Fruit fly (Drosophila melanogaster) whole organism, embryonic: Measurements from ENCODE around the gene enc.

Source experiments
- BtbVII ChIP-seq: fragments of 200-800 bp; sonication (Bioruptor generic); optimal IDR thresholded peaks from 3 replicates; lab custom pipeline; 2017; ENCODE audit warnings: missing biosample characterization, mild to moderate bottlenecking, missing genetic modification characterization
- CG10274 ChIP-seq: fragments of 200-800 bp; sonication (Bioruptor generic); optimal IDR thresholded peaks from 3 replicates; lab custom pipeline; 2017; ENCODE audit warnings: missing biosample characterization, mild to moderate bottlenecking, missing genetic modification characterization
- CG10979 ChIP-seq: fragments of 200-800 bp; sonication (Bioruptor generic); optimal IDR thresholded peaks from 2 replicates; lab custom pipeline; 2018; ENCODE audit warnings: missing biosample characterization, mild to moderate bottlenecking, missing genetic modification characterization, moderate library complexity
- CG11456 ChIP-seq: fragments of 200-800 bp; sonication (Bioruptor generic); IDR thresholded peaks from 3 replicates; pipeline ENCODE4 v1.3.6; 2022; ENCODE audit warnings: missing biosample characterization, missing genetic modification characterization
- CG12299 ChIP-seq: fragments of 200-800 bp; sonication (Bioruptor generic); optimal IDR thresholded peaks from 2 replicates; lab custom pipeline; 2018; ENCODE audit warnings: missing biosample characterization, mild to moderate bottlenecking, missing genetic modification characterization
- CG1233 ChIP-seq: fragments of 200-800 bp; sonication (Bioruptor generic); optimal IDR thresholded peaks from 4 replicates; lab custom pipeline; 2018; ENCODE audit warnings: missing biosample characterization, mild to moderate bottlenecking, missing genetic modification characterization
- CG14710 ChIP-seq: fragments of 200-800 bp; sonication (Bioruptor generic); optimal IDR thresholded peaks from 3 replicates; lab custom pipeline; 2019; ENCODE audit warnings: missing biosample characterization, mild to moderate bottlenecking, missing genetic modification characterization, moderate library complexity
- CG14860 ChIP-seq: fragments of 200-800 bp; sonication (Bioruptor generic); IDR thresholded peaks from 3 replicates; pipeline ENCODE4 v1.3.6; 2022; ENCODE audit warnings: missing biosample characterization, missing genetic modification characterization; ENCODE audit not compliant: partially characterized antibody
- CG15011 ChIP-seq: fragments of 200-800 bp; sonication (Bioruptor generic); optimal IDR thresholded peaks from 3 replicates; lab custom pipeline; 2018; ENCODE audit warnings: missing biosample characterization, mild to moderate bottlenecking, missing genetic modification characterization
- CG1602 ChIP-seq: fragments of 200-800 bp; sonication (Bioruptor generic); optimal IDR thresholded peaks from 3 replicates; lab custom pipeline; 2016; ENCODE audit warnings: missing biosample characterization, missing genetic modification characterization
- CG1603 ChIP-seq: fragments of 200-800 bp; sonication (Bioruptor generic); optimal IDR thresholded peaks from 2 replicates; lab custom pipeline; 2019; ENCODE audit warnings: missing biosample characterization, mild to moderate bottlenecking, missing genetic modification characterization, moderate library complexity
- CG1647 ChIP-seq: fragments of 200-800 bp; sonication (Bioruptor generic); optimal IDR thresholded peaks from 3 replicates; lab custom pipeline; 2016; ENCODE audit warnings: missing biosample characterization, missing genetic modification characterization
- CG34376 ChIP-seq: fragments of 200-800 bp; sonication (Bioruptor generic); optimal IDR thresholded peaks from 2 replicates; lab custom pipeline; 2018; ENCODE audit warnings: missing biosample characterization, mild to moderate bottlenecking, missing genetic modification characterization
- CG4282 ChIP-seq: fragments of 200-800 bp; sonication (Bioruptor generic); optimal IDR thresholded peaks from 2 replicates; lab custom pipeline; 2016; ENCODE audit warnings: missing biosample characterization, missing genetic modification characterization
- CG5180 ChIP-seq: fragments of 200-800 bp; sonication (Bioruptor generic); optimal IDR thresholded peaks from 3 replicates; lab custom pipeline; 2017; ENCODE audit warnings: missing biosample characterization, missing genetic modification characterization, mild to moderate bottlenecking, moderate library complexity, missing genetic modification reagents
- CG6654 ChIP-seq: fragments of 200-800 bp; sonication (Bioruptor generic); optimal IDR thresholded peaks from 2 replicates; lab custom pipeline; 2017; ENCODE audit warnings: missing biosample characterization, mild to moderate bottlenecking, missing genetic modification characterization
- CG8388 ChIP-seq: fragments of 200-800 bp; sonication (Bioruptor generic); optimal IDR thresholded peaks from 2 replicates; lab custom pipeline; 2019; ENCODE audit warnings: missing biosample characterization, mild to moderate bottlenecking, missing genetic modification characterization, moderate library complexity
- CG9797 ChIP-seq: fragments of 200-800 bp; sonication (Bioruptor generic); optimal IDR thresholded peaks from 3 replicates; lab custom pipeline; 2018; ENCODE audit warnings: missing biosample characterization, mild to moderate bottlenecking, missing genetic modification characterization
- CG9817 ChIP-seq: fragments of 200-800 bp; sonication (Bioruptor generic); optimal IDR thresholded peaks from 2 replicates; lab custom pipeline; 2018; ENCODE audit warnings: missing biosample characterization, mild to moderate bottlenecking, missing genetic modification characterization, moderate library complexity
- CG9932 ChIP-seq: fragments of 200-800 bp; sonication (Bioruptor generic); IDR thresholded peaks from 2 replicates; pipeline ENCODE4 v1.3.6; 2022; ENCODE audit warnings: missing biosample characterization, missing genetic modification characterization
- Elba2 ChIP-seq: fragments of 200-800 bp; sonication (Bioruptor generic); optimal IDR thresholded peaks from 3 replicates; lab custom pipeline; 2016; ENCODE audit warnings: missing biosample characterization, missing genetic modification characterization
- HHEX ChIP-seq: fragments of 200-800 bp; sonication (Bioruptor generic); optimal IDR thresholded peaks from 3 replicates; lab custom pipeline; 2017; ENCODE audit warnings: missing biosample characterization, mild to moderate bottlenecking, missing genetic modification characterization, missing genetic modification reagents
- Hmr ChIP-seq: fragments of 200-800 bp; sonication (Bioruptor generic); optimal IDR thresholded peaks from 3 replicates; lab custom pipeline; 2017; ENCODE audit warnings: mild to moderate bottlenecking, missing biosample characterization, missing genetic modification reagents, missing genetic modification characterization
- MBD-R2 ChIP-seq: fragments of 200-800 bp; sonication (Bioruptor generic); IDR thresholded peaks from 2 replicates; pipeline ENCODE4 v1.3.6; 2022; ENCODE audit warnings: missing biosample characterization, missing genetic modification characterization
- Mes4 ChIP-seq: fragments of 200-800 bp; sonication (Bioruptor generic); optimal IDR thresholded peaks from 2 replicates; lab custom pipeline; 2016; ENCODE audit warnings: missing biosample characterization, missing genetic modification characterization
- Mrtf ChIP-seq: fragments of 200-800 bp; sonication (Bioruptor generic); IDR thresholded peaks from 3 replicates; pipeline ENCODE4 v1.3.6; 2022; ENCODE audit warnings: missing biosample characterization, missing genetic modification characterization
- Side ChIP-seq: fragments of 200-800 bp; sonication (Bioruptor generic); optimal IDR thresholded peaks from 2 replicates; lab custom pipeline; 2016; ENCODE audit warnings: missing biosample characterization, missing genetic modification characterization
- aop ChIP-seq: fragments of 200-800 bp; sonication (Bioruptor generic); IDR thresholded peaks from 2 replicates; pipeline ENCODE4 v1.3.6; 2022; ENCODE audit warnings: missing biosample characterization, missing genetic modification characterization
- ap ChIP-seq: fragments of 200-800 bp; sonication (Bioruptor generic); IDR thresholded peaks from 2 replicates; pipeline ENCODE4 v1.3.6; 2022; ENCODE audit warnings: missing biosample characterization, missing genetic modification characterization
- ara ChIP-seq: fragments of 200-800 bp; sonication (Bioruptor generic); IDR thresholded peaks from 2 replicates; pipeline ENCODE4 v1.3.6; 2022; ENCODE audit warnings: missing biosample characterization, missing genetic modification characterization
- bab2 ChIP-seq: fragments of 200-800 bp; sonication (Bioruptor generic); optimal IDR thresholded peaks from 2 replicates; lab custom pipeline; 2016; ENCODE audit warnings: missing biosample characterization, missing genetic modification characterization
- en ChIP-seq: fragments of 200-800 bp; sonication (Bioruptor generic); optimal IDR thresholded peaks from 2 replicates; lab custom pipeline; 2016; ENCODE audit warnings: missing biosample characterization, missing genetic modification characterization
- esg ChIP-seq: fragments of 200-800 bp; sonication (Bioruptor generic); conservative IDR thresholded peaks from 2 replicates; pipeline ENCODE4 v1.3.6; 2022; ENCODE audit warnings: missing biosample characterization, missing genetic modification characterization
- eve ChIP-seq, 2 experiments: fragments of >200 bp; optimal IDR thresholded peaks; 2 replicates each; lab custom pipeline; 2017; ENCODE audit warnings: missing biosample characterization in 2 of 2, missing genetic modification characterization in 2 of 2
- eyg ChIP-seq: fragments of 200-800 bp; sonication (Bioruptor generic); optimal IDR thresholded peaks from 3 replicates; lab custom pipeline; 2016; ENCODE audit warnings: missing biosample characterization, missing genetic modification characterization
- h ChIP-seq: fragments of >200 bp; optimal IDR thresholded peaks from 2 replicates; lab custom pipeline; 2017
- hbn ChIP-seq: fragments of 200-800 bp; sonication (Bioruptor generic); IDR thresholded peaks from 2 replicates; pipeline ENCODE4 v1.3.6; 2022; ENCODE audit warnings: missing biosample characterization, missing genetic modification characterization; ENCODE audit not compliant: partially characterized antibody
- jigr1 ChIP-seq: fragments of 200-800 bp; sonication (Bioruptor generic); IDR thresholded peaks from 3 replicates; pipeline ENCODE4 v1.3.6; 2022; ENCODE audit warnings: missing biosample characterization, missing genetic modification characterization
- klu ChIP-seq: fragments of 200-800 bp; sonication (Bioruptor generic); IDR thresholded peaks from 2 replicates; pipeline ENCODE4 v1.3.6; 2022; ENCODE audit warnings: missing biosample characterization, missing genetic modification characterization
- lilli ChIP-seq: fragments of 200-800 bp; sonication (Bioruptor generic); optimal IDR thresholded peaks from 3 replicates; lab custom pipeline; 2016; ENCODE audit warnings: missing biosample characterization, missing genetic modification characterization
- luna ChIP-seq: fragments of 200-800 bp; sonication (Bioruptor generic); optimal IDR thresholded peaks from 2 replicates; lab custom pipeline; 2016; ENCODE audit warnings: missing biosample characterization, missing genetic modification characterization
- mld ChIP-seq: fragments of 200-800 bp; sonication (Bioruptor generic); IDR thresholded peaks from 3 replicates; pipeline ENCODE4 v1.3.6; 2022; ENCODE audit warnings: missing biosample characterization, missing genetic modification characterization; ENCODE audit not compliant: partially characterized antibody
- nmo ChIP-seq: fragments of 200-800 bp; sonication (Bioruptor generic); optimal IDR thresholded peaks from 2 replicates; lab custom pipeline; 2018; ENCODE audit warnings: missing biosample characterization, mild to moderate bottlenecking, missing genetic modification characterization, moderate library complexity
- nom ChIP-seq: fragments of 200-800 bp; sonication (Bioruptor generic); optimal IDR thresholded peaks from 2 replicates; lab custom pipeline; 2017; ENCODE audit warnings: missing biosample characterization, missing genetic modification characterization, mild to moderate bottlenecking, moderate library complexity, missing genetic modification reagents
- phol ChIP-seq: fragments of 200-800 bp; sonication (Bioruptor generic); optimal IDR thresholded peaks from 3 replicates; lab custom pipeline; 2018; ENCODE audit warnings: missing biosample characterization, mild to moderate bottlenecking, missing genetic modification characterization, moderate library complexity
- repo ChIP-seq: fragments of 200-800 bp; sonication (Bioruptor generic); optimal IDR thresholded peaks from 2 replicates; lab custom pipeline; 2016; ENCODE audit warnings: missing biosample characterization, missing genetic modification characterization
- rib ChIP-seq: fragments of 200-800 bp; sonication (Bioruptor generic); IDR thresholded peaks from 2 replicates; pipeline ENCODE4 v1.3.6; 2022; ENCODE audit warnings: missing biosample characterization, missing genetic modification characterization
- sisA ChIP-seq: fragments of 200-800 bp; sonication (Bioruptor generic); IDR thresholded peaks from 2 replicates; pipeline ENCODE4 v1.3.6; 2022; ENCODE audit warnings: missing biosample characterization, missing genetic modification characterization
- tap ChIP-seq: fragments of 200-800 bp; optimal IDR thresholded peaks from 3 replicates; lab custom pipeline; 2019; ENCODE audit warnings: missing biosample characterization, mild to moderate bottlenecking, missing genetic modification characterization, moderate library complexity

Gene enc

DNA sequence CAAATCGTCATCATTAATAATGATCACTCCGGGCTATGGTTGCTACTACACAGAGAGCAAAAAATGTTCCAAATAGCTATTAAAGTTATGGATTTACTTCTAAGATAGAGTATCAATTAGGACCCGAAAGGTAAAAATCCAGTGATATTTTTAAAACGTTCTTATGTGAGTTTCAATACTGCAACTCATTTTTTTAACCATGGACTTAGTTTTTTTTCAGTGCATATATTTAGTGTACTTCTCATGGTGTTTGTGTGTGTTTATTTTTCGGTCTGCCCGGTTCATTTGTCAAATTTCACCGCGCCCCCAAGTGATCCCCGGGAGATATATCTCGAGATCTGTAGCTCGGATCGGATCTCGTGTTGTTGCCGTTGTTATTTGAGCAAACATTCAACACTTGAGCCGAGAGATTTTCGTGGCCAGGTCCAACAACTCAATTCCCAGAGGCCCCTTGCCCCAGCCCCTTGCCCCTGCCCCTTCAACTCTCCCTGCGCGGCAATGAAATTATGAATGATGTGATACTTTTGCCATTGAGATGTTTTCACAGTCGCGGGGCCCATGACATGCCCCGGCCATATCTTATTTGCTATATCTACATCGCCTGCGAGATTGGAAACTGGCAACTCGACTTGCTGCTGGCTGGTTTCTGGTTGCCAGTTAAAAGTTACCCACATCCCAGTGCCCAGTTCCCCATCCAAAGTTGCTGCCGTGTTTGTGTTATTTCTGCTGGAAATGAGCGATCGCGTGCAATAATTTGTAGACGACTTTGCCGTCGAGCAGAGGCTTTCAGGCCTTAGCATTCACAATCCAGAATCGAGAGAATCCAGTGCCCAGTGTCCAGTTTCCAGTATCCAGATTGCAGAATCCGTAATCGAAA is 44.3 kb downstream of the enc start (continued):
- TF ChIP-seq CG9932 (GFP tag; lab: Robert Waterston, UW) (no peak; the same call in 1 of the 2 replicates), CG1602 (GFP tag; lab: Kevin White, UChicago) (peak; percentile 83), jigr1 (GFP tag; lab: Robert Waterston, UW) (0 out of 3 replicates have a peak, but pooled peaks have one; percentile 39), CG1647 (GFP tag; lab: Kevin White, UChicago) (peak; percentile 36), bab2 (peak; percentile 74), CG15011 (peak; percentile 3), h (lab: Kevin White, UChicago) (no peak), nmo (GFP tag; lab: Kevin White, UChicago) (peak; percentile 85), phol (tag; lab: Kevin White, UChicago) (peak; percentile 85), Side (peak; percentile 10), CG12299 (tag; lab: Kevin White, UChicago) (no peak), mld (GFP tag; lab: Robert Waterston, UW) (no peak), ap (GFP tag; lab: Robert Waterston, UW) (peak; percentile 31; the same call in 1 of the 2 replicates), CG10274 (GFP tag; lab: Kevin White, UChicago) (no peak), CG1233 (peak; percentile 9), CG9797 (GFP tag; lab: Kevin White, UChicago) (no peak), CG5180 (GFP tag; lab: Kevin White, UChicago) (no peak), nom (GFP tag; lab: Kevin White, UChicago) (no peak), BtbVII (GFP tag; lab: Kevin White, UChicago) (no peak), CG14860 (GFP tag; lab: Robert Waterston, UW) (no peak), aop (GFP tag; lab: Robert Waterston, UW) (no peak), tap (tag; lab: Kevin White, UChicago) (no peak), CG9817 (tag; lab: Kevin White, UChicago) (no peak), Hmr (no peak), lilli (GFP tag; lab: Kevin White, UChicago) (peak; percentile 60), Elba2 (GFP tag; lab: Kevin White, UChicago) (no peak), repo (GFP tag; lab: Kevin White, UChicago) (peak; percentile 14), CG11456 (no peak), hbn (GFP tag; lab: Robert Waterston, UW) (no peak), CG34376 (no peak), MBD-R2 (GFP tag; lab: Robert Waterston, UW) (no peak), esg (peak; percentile 55), HHEX (peak; percentile 38), rib (GFP tag; lab: Robert Waterston, UW) (no peak), CG1603 (peak; percentile 69), eve (GFP tag; optimal IDR thresholded peaks at IDR 0.05; lab: Kevin White, UChicago) (peak in 1 of 2 experiments; percentile 88), klu (no peak), en (GFP tag; lab: Kevin White, UChicago) (peak; percentile 28), CG8388 (GFP tag; lab: Kevin White, UChicago) (peak; percentile 52), Mrtf (GFP tag; lab: Robert Waterston, UW) (no peak), eyg (GFP tag; lab: Kevin White, UChicago) (no peak), luna (GFP tag; lab: Kevin White, UChicago) (no peak), CG14710 (peak; percentile 82), Mes4 (GFP tag; lab: Kevin White, UChicago) (peak; percentile 70), ara (GFP tag; lab: Robert Waterston, UW) (peak; percentile 67), CG4282 (GFP tag; lab: Kevin White, UChicago) (no peak), CG6654 (GFP tag; lab: Kevin White, UChicago) (peak; percentile 37), sisA (GFP tag; lab: Robert Waterston, UW) (peak; percentile 69), CG10979 (tag; lab: Kevin White, UChicago) (peak; percentile 91)
